Worm (Caenorhabditis elegans) whole organism, L3 larva: ENCODE results near the gene Y54G2A.18.
A peak's percentile ranks its signal among the peaks of the same experiment; 100 is the strongest.

ENCODE experiments used
- aly-2 ChIP-seq: fragments of 150-350 bp; optimal IDR thresholded peaks from 2 replicates; lab custom pipeline; 2014; ENCODE audit warnings: missing biosample characterization, missing genetic modification characterization
- elt-3 ChIP-seq, 3 experiments: fragments of 150-350 bp in 1 of 3; sonication (generic microtip) in 2 of 3; optimal IDR thresholded peaks; 2 replicates in 2 of 3; 4 replicates in 1 of 3; lab custom pipeline; 2014 to 2017; ENCODE audit warnings: missing biosample characterization in 3 of 3, missing genetic modification characterization in 3 of 3
- fkh-10 ChIP-seq: sonication (generic microtip); optimal IDR thresholded peaks from 2 replicates; lab custom pipeline; 2017; ENCODE audit warnings: missing biosample characterization, missing genetic modification reagents, missing genetic modification characterization
- jun-1 ChIP-seq: fragments of 150-350 bp; optimal IDR thresholded peaks from 2 replicates; lab custom pipeline; 2014; ENCODE audit warnings: missing biosample characterization, missing genetic modification reagents, missing genetic modification characterization
- lin-39 ChIP-seq: fragments of 150-350 bp; optimal IDR thresholded peaks from 2 replicates; lab custom pipeline; 2018; ENCODE audit warnings: missing biosample characterization, missing genetic modification reagents, missing genetic modification characterization
- lsy-12 ChIP-seq: sonication (generic microtip); optimal IDR thresholded peaks from 2 replicates; lab custom pipeline; 2016; ENCODE audit warnings: mild to moderate bottlenecking, missing genetic modification characterization, missing compliant biosample characterization
- nfya-1 ChIP-seq: sonication (generic microtip); optimal IDR thresholded peaks from 2 replicates; lab custom pipeline; 2017; ENCODE audit warnings: missing genetic modification characterization, mild to moderate bottlenecking, missing compliant biosample characterization, antibody characterized with exemption, moderate library complexity; ENCODE audit not compliant: insufficient read depth
- nhr-25 ChIP-seq: sonication (generic microtip); optimal IDR thresholded peaks from 2 replicates; lab custom pipeline; 2017; ENCODE audit warnings: missing biosample characterization, missing genetic modification characterization
- pha-4 ChIP-seq: fragments of 150-350 bp; optimal IDR thresholded peaks from 2 replicates; lab custom pipeline; 2014; ENCODE audit warnings: missing biosample characterization, missing genetic modification reagents, missing genetic modification characterization
- sea-2 ChIP-seq: fragments of 150-350 bp; sonication (generic microtip); optimal IDR thresholded peaks from 4 replicates; lab custom pipeline; 2014; ENCODE audit warnings: missing biosample characterization, missing genetic modification reagents, missing genetic modification characterization
- skn-1 ChIP-seq: fragments of 150-350 bp; optimal IDR thresholded peaks from 2 replicates; lab custom pipeline; 2014; ENCODE audit warnings: missing biosample characterization, missing genetic modification characterization
- unc-39 ChIP-seq: sonication (generic microtip); optimal IDR thresholded peaks from 4 replicates; lab custom pipeline; 2017; ENCODE audit warnings: missing biosample characterization, missing genetic modification characterization
- unc-62 ChIP-seq: fragments of 150-350 bp; sonication (generic microtip); optimal IDR thresholded peaks from 4 replicates; lab custom pipeline; 2014; ENCODE audit warnings: missing biosample characterization, missing genetic modification reagents, missing genetic modification characterization

DNA sequence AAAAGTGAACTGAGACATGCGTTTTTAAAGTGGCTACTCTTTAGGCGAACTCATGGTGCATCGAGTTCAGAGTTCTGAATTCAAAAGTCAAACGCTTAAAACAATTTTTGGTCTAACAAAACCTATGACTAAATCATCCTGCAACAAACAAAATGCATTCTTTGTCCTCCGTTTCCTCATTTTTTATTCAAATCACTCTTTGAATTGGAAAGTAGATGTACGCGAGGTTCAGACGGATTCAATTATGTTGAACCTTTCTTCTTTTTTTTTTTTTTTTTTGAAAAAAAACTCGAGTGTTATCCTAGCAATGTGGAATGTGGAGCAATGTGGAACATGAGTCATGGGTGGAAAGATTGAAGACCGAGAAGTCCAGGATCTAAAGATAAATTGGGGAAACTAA is 33.6 kb downstream of the Y54G2A.18 start:
- TF ChIP-seq lsy-12 (tag; lab: Kevin White, UChicago) = no peak
- TF ChIP-seq aly-2 (tag; lab: Kevin White, UChicago) = no peak
- no peak for TF ChIP-seq elt-3 (tag; optimal IDR thresholded peaks at IDR 0.05; lab: Kevin White, UChicago)
- TF ChIP-seq unc-62 (GFP tag; lab: Kevin White, UChicago) = no peak
- peak; percentile 83 for TF ChIP-seq fkh-10 (GFP tag; lab: Kevin White, UChicago)
- no peak for TF ChIP-seq unc-39
- TF ChIP-seq nhr-25 = no peak
- no peak for TF ChIP-seq pha-4
- TF ChIP-seq lin-39 = no peak
- TF ChIP-seq sea-2 (GFP tag; lab: Kevin White, UChicago) = no peak
- TF ChIP-seq jun-1 (tag; lab: Kevin White, UChicago) = no peak
- no peak for TF ChIP-seq nfya-1
- no peak for TF ChIP-seq skn-1
